Worm (Caenorhabditis elegans) whole organism, L4 larva: Measurements from ENCODE around the gene ssq-3.

Source experiments
- F49E8.2 ChIP-seq: sonication (generic microtip); optimal IDR thresholded peaks from 2 replicates; lab custom pipeline; 2016; ENCODE audit warnings: missing compliant biosample characterization, mild to moderate bottlenecking, missing genetic modification characterization, borderline replicate concordance
- R02D3.7 ChIP-seq: fragments of 150-350 bp; sonication (generic microtip); optimal IDR thresholded peaks from 3 replicates; lab custom pipeline; 2014; ENCODE audit warnings: missing biosample characterization, missing genetic modification characterization
- arid-1 ChIP-seq: fragments of 200-800 bp; sonication (Bioruptor generic); conservative IDR thresholded peaks from 2 replicates; pipeline ENCODE4 v1.3.6; 2022; ENCODE audit warnings: missing genetic modification reagents, missing genetic modification characterization, missing compliant biosample characterization
- ceh-28 ChIP-seq: fragments of 150-350 bp; optimal IDR thresholded peaks from 2 replicates; lab custom pipeline; 2014; ENCODE audit warnings: missing biosample characterization, missing genetic modification reagents, missing genetic modification characterization
- ceh-82 ChIP-seq: sonication (generic microtip); optimal IDR thresholded peaks from 2 replicates; lab custom pipeline; 2017; ENCODE audit warnings: missing biosample characterization, missing genetic modification characterization
- jun-1 ChIP-seq: fragments of 150-350 bp; optimal IDR thresholded peaks from 2 replicates; lab custom pipeline; 2014; ENCODE audit warnings: missing biosample characterization, missing genetic modification reagents, missing genetic modification characterization
- lin-15B ChIP-seq: fragments of 150-350 bp; sonication (generic microtip); optimal IDR thresholded peaks from 3 replicates; lab custom pipeline; 2014; ENCODE audit warnings: missing biosample characterization, missing genetic modification characterization
- mdl-1 ChIP-seq, 2 experiments: fragments of 150-350 bp in 1 of 2; sonication (generic microtip) in 1 of 2; optimal IDR thresholded peaks; 2 replicates each; lab custom pipeline; 2014 to 2017; ENCODE audit warnings: missing biosample characterization in 2 of 2, missing genetic modification characterization in 2 of 2
- mep-1 ChIP-seq: fragments of 150-350 bp; sonication (generic microtip); optimal IDR thresholded peaks from 3 replicates; lab custom pipeline; 2014; ENCODE audit warnings: missing biosample characterization, missing genetic modification characterization
- nhr-102 ChIP-seq: sonication (generic microtip); optimal IDR thresholded peaks from 2 replicates; lab custom pipeline; 2016; ENCODE audit warnings: mild to moderate bottlenecking, missing genetic modification characterization, moderate library complexity, missing compliant biosample characterization
- nhr-237 ChIP-seq: sonication (generic microtip); optimal IDR thresholded peaks from 2 replicates; lab custom pipeline; 2017; ENCODE audit warnings: missing biosample characterization, missing genetic modification characterization

DNA sequence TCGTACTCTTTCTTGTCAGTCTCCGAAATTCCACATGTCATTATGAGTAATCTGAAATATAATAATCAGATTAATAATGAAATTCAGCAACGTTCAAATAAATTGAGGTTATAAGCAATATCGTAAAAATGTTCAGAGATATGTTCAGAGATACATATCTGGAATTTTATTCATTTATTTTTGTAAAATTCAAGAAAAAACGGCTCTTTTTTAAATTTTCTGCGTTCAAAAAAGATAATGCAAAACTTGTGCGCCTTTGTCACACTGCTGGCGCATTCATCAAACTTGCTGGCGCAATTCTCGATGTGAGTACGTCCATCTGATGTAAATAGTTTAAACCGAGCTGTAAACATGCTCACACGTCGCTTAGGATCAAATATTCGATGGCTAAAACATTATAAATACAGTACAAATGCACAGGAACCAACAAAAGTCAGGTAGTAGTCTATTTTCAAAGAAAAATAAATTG is 8.2 kb upstream of the ssq-3 start, which contains the start of the genes rde-8 and ZC477.3:
- no peak for TF ChIP-seq nhr-237
- no peak for TF ChIP-seq lin-15B
- no peak for TF ChIP-seq F49E8.2
- peak; percentile 42 for TF ChIP-seq nhr-102 (tag; lab: Kevin White, UChicago)
- no peak for TF ChIP-seq mdl-1 (tag; optimal IDR thresholded peaks at IDR 0.05; lab: Kevin White, UChicago)
- no peak for TF ChIP-seq R02D3.7 (tag; lab: Kevin White, UChicago)
- TF ChIP-seq arid-1 (GFP tag; lab: Robert Waterston, UW), result no peak
- TF ChIP-seq mep-1 (tag; lab: Kevin White, UChicago), result no peak
- peak; percentile 28 for TF ChIP-seq jun-1 (tag; lab: Kevin White, UChicago)
- no peak for TF ChIP-seq ceh-28 (tag; lab: Kevin White, UChicago)
- no peak for TF ChIP-seq ceh-82 (tag; lab: Kevin White, UChicago)
